Worm (Caenorhabditis elegans) whole organism, L4/young adult: Measurements from ENCODE around the gene grld-1.
A peak's percentile ranks its signal among the peaks of the same experiment; 100 is the strongest.

Experiments used
- W03F9.2 ChIP-seq: fragments of 150-350 bp; optimal IDR thresholded peaks from 2 replicates; lab custom pipeline; 2014; ENCODE audit warnings: missing biosample characterization, missing genetic modification characterization
- him-1 ChIP-seq: sonication (generic microtip); optimal IDR thresholded peaks from 2 replicates; lab custom pipeline; 2016; ENCODE audit warnings: missing genotype, missing genetic modification reagents, missing genetic modification characterization, missing compliant biosample characterization

- TF ChIP-seq W03F9.2 (no peak), him-1 (tag; lab: Kevin White, UChicago) (peak; percentile 54)
Observed at ce11 chrIV:143807-144371, 18.2 kb upstream of the grld-1 start.
